Worm (Caenorhabditis elegans) whole organism, L3 larva: ENCODE measurements around the gene snpc-1.1.

Experiments used
- aly-2 ChIP-seq: fragments of 150-350 bp; optimal IDR thresholded peaks from 2 replicates; lab custom pipeline; 2014; ENCODE audit warnings: missing biosample characterization, missing genetic modification characterization
- daf-12 ChIP-seq: fragments of 150-350 bp; optimal IDR thresholded peaks from 2 replicates; lab custom pipeline; 2014; ENCODE audit warnings: missing biosample characterization, missing genetic modification reagents, missing genetic modification characterization
- elt-1 ChIP-seq: fragments of 150-350 bp; optimal IDR thresholded peaks from 2 replicates; lab custom pipeline; 2014; ENCODE audit warnings: missing biosample characterization, missing genetic modification characterization
- elt-3 ChIP-seq, 3 experiments: fragments of 150-350 bp in 1 of 3; sonication (generic microtip) in 2 of 3; optimal IDR thresholded peaks; 2 replicates in 2 of 3; 4 replicates in 1 of 3; lab custom pipeline; 2014 to 2017; ENCODE audit warnings: missing biosample characterization in 3 of 3, missing genetic modification characterization in 3 of 3
- lsy-12 ChIP-seq: sonication (generic microtip); optimal IDR thresholded peaks from 2 replicates; lab custom pipeline; 2016; ENCODE audit warnings: mild to moderate bottlenecking, missing genetic modification characterization, missing compliant biosample characterization
- ztf-11 ChIP-seq: fragments of 150-350 bp; optimal IDR thresholded peaks from 2 replicates; lab custom pipeline; 2014; ENCODE audit warnings: missing biosample characterization, missing genetic modification characterization

ce11 chrII:7814215-7814614, 33.1 kb upstream of the snpc-1.1 start:
- TF ChIP-seq elt-3 (tag; optimal IDR thresholded peaks at IDR 0.05; lab: Kevin White, UChicago) (no peak), daf-12 (tag; lab: Kevin White, UChicago) (no peak), elt-1 (tag; lab: Kevin White, UChicago) (no peak), lsy-12 (tag; lab: Kevin White, UChicago) (no peak), aly-2 (tag; lab: Kevin White, UChicago) (no peak), ztf-11 (tag; lab: Kevin White, UChicago) (no peak)
